Fruit fly (Drosophila melanogaster) whole organism, embryonic: ENCODE results near the gene Cyp309a1.

Source experiments
- CG10209 ChIP-seq: fragments of 200-800 bp; sonication (Bioruptor generic); optimal IDR thresholded peaks from 3 replicates; lab custom pipeline; 2017; ENCODE audit warnings: missing biosample characterization, mild to moderate bottlenecking, missing genetic modification characterization, missing genetic modification reagents
- CG10366 ChIP-seq: fragments of 200-800 bp; sonication (Bioruptor generic); IDR thresholded peaks from 2 replicates; pipeline ENCODE4 v1.3.6; 2022; ENCODE audit warnings: missing biosample characterization, missing genetic modification characterization
- CG12236 ChIP-seq: fragments of 200-800 bp; sonication (Bioruptor generic); optimal IDR thresholded peaks from 2 replicates; lab custom pipeline; 2016; ENCODE audit warnings: missing biosample characterization, missing genetic modification characterization
- CG14965 ChIP-seq: fragments of 200-800 bp; sonication (Bioruptor generic); optimal IDR thresholded peaks from 2 replicates; lab custom pipeline; 2016; ENCODE audit warnings: missing biosample characterization, missing genetic modification characterization, borderline replicate concordance
- CG15073 ChIP-seq: fragments of 200-800 bp; sonication (Bioruptor generic); optimal IDR thresholded peaks from 2 replicates; lab custom pipeline; 2016; ENCODE audit warnings: missing biosample characterization, missing genetic modification characterization
- CG1529 ChIP-seq: fragments of 200-800 bp; sonication (Bioruptor generic); optimal IDR thresholded peaks from 3 replicates; lab custom pipeline; 2018; ENCODE audit warnings: missing biosample characterization, missing genetic modification characterization
- CG16779 ChIP-seq: fragments of 200-800 bp; sonication (Bioruptor generic); IDR thresholded peaks from 2 replicates; pipeline ENCODE4 v1.3.6; 2022; ENCODE audit warnings: missing biosample characterization, missing genetic modification characterization
- CG16815 ChIP-seq: fragments of 200-800 bp; sonication (Bioruptor generic); optimal IDR thresholded peaks from 3 replicates; lab custom pipeline; 2017; ENCODE audit warnings: missing biosample characterization, mild to moderate bottlenecking, missing genetic modification characterization
- CG17359 ChIP-seq: fragments of 200-800 bp; sonication (Bioruptor generic); optimal IDR thresholded peaks from 3 replicates; lab custom pipeline; 2018; ENCODE audit warnings: missing biosample characterization, mild to moderate bottlenecking, missing genetic modification characterization, moderate library complexity
- CG18011 ChIP-seq: fragments of 200-800 bp; sonication (Bioruptor generic); optimal IDR thresholded peaks from 2 replicates; lab custom pipeline; 2017; ENCODE audit warnings: missing biosample characterization, missing genetic modification characterization, mild to moderate bottlenecking, moderate library complexity, missing genotype
- CG2202 ChIP-seq: fragments of 200-800 bp; sonication (Bioruptor generic); optimal IDR thresholded peaks from 2 replicates; lab custom pipeline; 2018; ENCODE audit warnings: missing biosample characterization, mild to moderate bottlenecking, missing genetic modification characterization
- CG2875 ChIP-seq: fragments of 200-800 bp; sonication (Bioruptor generic); optimal IDR thresholded peaks from 2 replicates; lab custom pipeline; 2017; ENCODE audit warnings: missing biosample characterization, mild to moderate bottlenecking, missing genetic modification characterization, missing genetic modification reagents
- CG31224 ChIP-seq: fragments of 200-800 bp; sonication (Bioruptor generic); IDR thresholded peaks from 2 replicates; pipeline ENCODE4 v1.3.6; 2022; ENCODE audit warnings: missing biosample characterization, missing genetic modification characterization
- CG42726 ChIP-seq: fragments of 200-800 bp; sonication (Bioruptor generic); IDR thresholded peaks from 2 replicates; pipeline ENCODE4 v1.3.6; 2022; ENCODE audit warnings: missing biosample characterization, missing genetic modification characterization; ENCODE audit not compliant: partially characterized antibody
- CG43689 ChIP-seq: fragments of 200-800 bp; sonication (Bioruptor generic); IDR thresholded peaks from 2 replicates; pipeline ENCODE4 v1.3.6; 2022; ENCODE audit warnings: missing biosample characterization, missing genetic modification characterization
- CG4854 ChIP-seq: fragments of 200-800 bp; sonication (Bioruptor generic); optimal IDR thresholded peaks from 2 replicates; lab custom pipeline; 2016; ENCODE audit warnings: missing biosample characterization, missing genetic modification characterization, inconsistent platforms
- CG5245 ChIP-seq: fragments of 200-800 bp; sonication (Bioruptor generic); optimal IDR thresholded peaks from 3 replicates; lab custom pipeline; 2016; ENCODE audit warnings: missing biosample characterization, missing genetic modification characterization
- CG7271 ChIP-seq: fragments of 200-800 bp; sonication (Bioruptor generic); optimal IDR thresholded peaks from 2 replicates; lab custom pipeline; 2018; ENCODE audit warnings: missing biosample characterization, mild to moderate bottlenecking, missing genetic modification characterization, moderate library complexity
- CG8478 ChIP-seq: fragments of >200 bp; optimal IDR thresholded peaks from 2 replicates; lab custom pipeline; 2018
- CG8924 ChIP-seq: fragments of 200-800 bp; optimal IDR thresholded peaks from 3 replicates; lab custom pipeline; 2019; ENCODE audit warnings: missing biosample characterization, mild to moderate bottlenecking, missing genetic modification characterization, moderate library complexity
- CG8944 ChIP-seq: fragments of 200-800 bp; sonication (Bioruptor generic); optimal IDR thresholded peaks from 3 replicates; lab custom pipeline; 2016; ENCODE audit warnings: missing biosample characterization, missing genetic modification characterization
- Dek ChIP-seq: fragments of 200-800 bp; sonication (Bioruptor generic); optimal IDR thresholded peaks from 3 replicates; lab custom pipeline; 2019; ENCODE audit warnings: missing biosample characterization, mild to moderate bottlenecking, missing genetic modification characterization, moderate library complexity
- Med ChIP-seq: fragments of 200-800 bp; sonication (Bioruptor generic); peaks from one replicate; lab custom pipeline; 2016; ENCODE audit warnings: missing biosample characterization, missing genetic modification characterization, mild to moderate bottlenecking, inconsistent platforms, moderate library complexity
- Oli ChIP-seq: fragments of 200-800 bp; sonication (Bioruptor generic); optimal IDR thresholded peaks from 2 replicates; lab custom pipeline; 2018; ENCODE audit warnings: missing biosample characterization, mild to moderate bottlenecking, missing genetic modification characterization, moderate library complexity
- Poxn ChIP-seq: fragments of 200-800 bp; sonication (Bioruptor generic); IDR thresholded peaks from 2 replicates; pipeline ENCODE4 v1.3.6; 2022; ENCODE audit warnings: missing biosample characterization, missing genetic modification characterization
- Sin3A ChIP-seq: fragments of >200 bp; optimal IDR thresholded peaks from 2 replicates; lab custom pipeline; 2018
- btn ChIP-seq: fragments of 200-800 bp; sonication (Bioruptor generic); optimal IDR thresholded peaks from 2 replicates; lab custom pipeline; 2016; ENCODE audit warnings: missing biosample characterization, missing genetic modification characterization
- cas ChIP-seq: fragments of 200-800 bp; sonication (Bioruptor generic); IDR thresholded peaks from 2 replicates; pipeline ENCODE4 v1.3.6; 2022; ENCODE audit warnings: missing biosample characterization, missing genetic modification characterization
- chm ChIP-seq: fragments of 200-800 bp; sonication (Bioruptor generic); IDR thresholded peaks from 2 replicates; pipeline ENCODE4 v1.3.6; 2022; ENCODE audit warnings: missing biosample characterization, missing genetic modification characterization
- dmrt11E ChIP-seq: fragments of 200-800 bp; sonication (Bioruptor generic); optimal IDR thresholded peaks from 3 replicates; lab custom pipeline; 2018; ENCODE audit warnings: missing biosample characterization, mild to moderate bottlenecking, missing genetic modification characterization, moderate library complexity
- eyg ChIP-seq: fragments of 200-800 bp; sonication (Bioruptor generic); optimal IDR thresholded peaks from 3 replicates; lab custom pipeline; 2016; ENCODE audit warnings: missing biosample characterization, missing genetic modification characterization
- gt ChIP-seq: fragments of 200-800 bp; sonication (Bioruptor generic); IDR thresholded peaks from 2 replicates; pipeline ENCODE4 v1.3.6; 2022; ENCODE audit warnings: missing biosample characterization, missing genetic modification characterization
- hbn ChIP-seq: fragments of 200-800 bp; sonication (Bioruptor generic); IDR thresholded peaks from 2 replicates; pipeline ENCODE4 v1.3.6; 2022; ENCODE audit warnings: missing biosample characterization, missing genetic modification characterization; ENCODE audit not compliant: partially characterized antibody
- hkb ChIP-seq, 2 experiments: fragments of 200-800 bp in 1 of 2; fragments of >200 bp in 1 of 2; sonication (Bioruptor generic) in 1 of 2; IDR thresholded peaks in 1 of 2; optimal IDR thresholded peaks in 1 of 2; 2 replicates each; pipeline versions ENCODE4 v1.3.6 to Lab custom; 2017 to 2022; ENCODE audit warnings: missing biosample characterization in 1 of 2, missing genetic modification characterization in 1 of 2
- ind ChIP-seq: fragments of 200-800 bp; sonication (Bioruptor generic); optimal IDR thresholded peaks from 3 replicates; lab custom pipeline; 2016; ENCODE audit warnings: missing biosample characterization, missing genetic modification characterization
- jing ChIP-seq: fragments of 200-800 bp; sonication (Bioruptor generic); optimal IDR thresholded peaks from 2 replicates; lab custom pipeline; 2018; ENCODE audit warnings: missing biosample characterization, mild to moderate bottlenecking, missing genetic modification characterization
- jumu ChIP-seq: fragments of 200-800 bp; sonication (Bioruptor generic); optimal IDR thresholded peaks from 3 replicates; lab custom pipeline; 2016; ENCODE audit warnings: missing biosample characterization, missing genetic modification characterization
- peb ChIP-seq: fragments of 200-800 bp; sonication (Bioruptor generic); IDR thresholded peaks from 2 replicates; pipeline ENCODE4 v1.3.6; 2022; ENCODE audit warnings: missing biosample characterization, missing genetic modification characterization
- row ChIP-seq: fragments of 200-800 bp; sonication (Bioruptor generic); IDR thresholded peaks from 3 replicates; pipeline ENCODE4 v1.3.6; 2022; ENCODE audit warnings: missing biosample characterization, missing genetic modification characterization
- slbo ChIP-seq: fragments of 200-800 bp; sonication (Bioruptor generic); IDR thresholded peaks from 2 replicates; pipeline ENCODE4 v1.3.6; 2022; ENCODE audit warnings: missing biosample characterization, missing genetic modification characterization
- sna ChIP-seq: fragments of 200-800 bp; sonication (Bioruptor generic); IDR thresholded peaks from 2 replicates; pipeline ENCODE4 v1.3.6; 2022; ENCODE audit warnings: missing biosample characterization, missing genetic modification characterization; ENCODE audit not compliant: partially characterized antibody
- sqz ChIP-seq: fragments of 200-800 bp; sonication (Bioruptor generic); optimal IDR thresholded peaks from 3 replicates; lab custom pipeline; 2018; ENCODE audit warnings: missing biosample characterization, mild to moderate bottlenecking, missing genetic modification characterization
- stwl ChIP-seq: fragments of 200-800 bp; sonication (Bioruptor generic); optimal IDR thresholded peaks from 3 replicates; lab custom pipeline; 2018; ENCODE audit warnings: missing biosample characterization, mild to moderate bottlenecking, missing genetic modification characterization, moderate library complexity
- tll ChIP-seq, 2 experiments: fragments of 200-800 bp in 1 of 2; fragments of >200 bp in 1 of 2; sonication (Bioruptor generic) in 1 of 2; optimal IDR thresholded peaks; 2 replicates each; lab custom pipeline; 2017 to 2019; ENCODE audit warnings: missing biosample characterization in 2 of 2, missing genetic modification characterization in 2 of 2, mild to moderate bottlenecking in 1 of 2, moderate library complexity in 1 of 2
- tna ChIP-seq: fragments of 200-800 bp; sonication (Bioruptor generic); IDR thresholded peaks from 2 replicates; pipeline ENCODE4 v1.3.6; 2022; ENCODE audit warnings: missing biosample characterization, missing genetic modification characterization; ENCODE audit not compliant: partially characterized antibody
- trem ChIP-seq: fragments of 200-800 bp; optimal IDR thresholded peaks from 3 replicates; lab custom pipeline; 2019; ENCODE audit warnings: missing biosample characterization, mild to moderate bottlenecking, missing genetic modification characterization, moderate library complexity
- tup ChIP-seq: fragments of 200-800 bp; sonication (Bioruptor generic); optimal IDR thresholded peaks from 2 replicates; lab custom pipeline; 2016; ENCODE audit warnings: missing biosample characterization, mild to moderate bottlenecking, missing genetic modification characterization, moderate library complexity
- tx ChIP-seq: fragments of 200-800 bp; sonication (Bioruptor generic); optimal IDR thresholded peaks from 2 replicates; lab custom pipeline; 2016; ENCODE audit warnings: missing biosample characterization, missing genetic modification characterization
- unc-4 ChIP-seq: fragments of 200-800 bp; sonication (Bioruptor generic); IDR thresholded peaks from 2 replicates; pipeline ENCODE4 v1.3.6; 2022; ENCODE audit warnings: missing biosample characterization, missing genetic modification characterization; ENCODE audit not compliant: partially characterized antibody
- vnd ChIP-seq: fragments of 200-800 bp; sonication (Bioruptor generic); IDR thresholded peaks from 3 replicates; pipeline ENCODE4 v1.3.6; 2022; ENCODE audit warnings: missing biosample characterization, missing genetic modification characterization; ENCODE audit not compliant: partially characterized antibody
- yki ChIP-seq: fragments of >200 bp; optimal IDR thresholded peaks from 3 replicates; lab custom pipeline; 2018

Cyp309a1 gene

DNA sequence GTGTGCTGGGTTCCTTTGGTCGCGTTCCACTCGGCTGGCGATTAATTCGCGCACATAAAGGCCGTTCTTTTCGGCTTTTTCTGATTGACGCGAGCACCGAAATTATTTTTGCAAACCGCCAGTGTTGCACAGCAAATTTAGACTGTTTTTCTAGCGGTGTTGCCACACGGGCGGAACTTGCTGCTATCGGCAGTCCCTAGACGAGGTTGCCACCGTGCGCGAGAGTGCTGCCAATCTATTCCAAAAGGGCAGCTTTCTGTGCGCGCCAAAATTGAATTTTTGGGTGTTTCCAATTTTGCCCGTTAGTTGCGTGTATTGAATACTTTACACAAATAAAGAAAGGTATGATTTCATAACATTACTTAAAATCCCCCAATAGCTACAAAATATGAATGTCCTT is 20.7 kb upstream of the Cyp309a1 start, which contains the start of gene Drp1 (continued):
- TF ChIP-seq eyg (no peak), CG42726 (GFP tag; lab: Robert Waterston, UW) (peak; percentile 92), tll (GFP tag; optimal IDR thresholded peaks at IDR 0.05; lab: Kevin White, UChicago) (no peak), CG5245 (GFP tag; lab: Kevin White, UChicago) (peak; percentile 14), CG8944 (peak; percentile 62), chm (peak; percentile 61; the same call in 1 of the 2 replicates), CG16779 (GFP tag; lab: Robert Waterston, UW) (no peak), trem (tag; lab: Kevin White, UChicago) (peak; percentile 99), CG2202 (tag; lab: Kevin White, UChicago) (no peak), sqz (GFP tag; lab: Kevin White, UChicago) (no peak), peb (GFP tag; lab: Robert Waterston, UW) (no peak), hkb (optimal IDR thresholded peaks at IDR 0.05; lab: Kevin White, UChicago) (peak; percentile 80), hkb (GFP tag; IDR thresholded peaks at IDR 0.05; lab: Robert Waterston, UW) (peak; percentile 31; the same call in 1 of the 2 replicates), tup (no peak), CG31224 (no peak), Poxn (GFP tag; lab: Robert Waterston, UW) (no peak), slbo (peak; percentile 78), CG43689 (GFP tag; lab: Robert Waterston, UW) (no peak), Sin3A (lab: Kevin White, UChicago) (peak; percentile 59), CG16815 (GFP tag; lab: Kevin White, UChicago) (no peak), hbn (GFP tag; lab: Robert Waterston, UW) (peak; percentile 67), vnd (GFP tag; lab: Robert Waterston, UW) (peak; percentile 56), gt (GFP tag; lab: Robert Waterston, UW) (0 out of 2 replicates have a peak, but pooled peaks have one; percentile 24), Dek (tag; lab: Kevin White, UChicago) (no peak), CG4854 (no peak), CG17359 (tag; lab: Kevin White, UChicago) (peak; percentile 24), ind (GFP tag; lab: Kevin White, UChicago) (peak; percentile 43), cas (GFP tag; lab: Robert Waterston, UW) (peak; percentile 35; the same call in 1 of the 2 replicates), sna (GFP tag; lab: Robert Waterston, UW) (peak; percentile 56; the same call in 1 of the 2 replicates), tna (peak; percentile 58; the same call in 1 of the 2 replicates), Med (GFP tag; lab: Kevin White, UChicago) (peak; percentile 96), tx (peak; percentile 14), CG18011 (GFP tag; lab: Kevin White, UChicago) (peak; percentile 18), jumu (GFP tag; lab: Kevin White, UChicago) (peak; percentile 75), CG15073 (GFP tag; lab: Kevin White, UChicago) (no peak), CG14965 (no peak), CG1529 (GFP tag; lab: Kevin White, UChicago) (no peak), jing (GFP tag; lab: Kevin White, UChicago) (no peak), unc-4 (GFP tag; lab: Robert Waterston, UW) (peak; percentile 73), yki (lab: Kevin White, UChicago) (no peak), CG2875 (GFP tag; lab: Kevin White, UChicago) (no peak), CG12236 (GFP tag; lab: Kevin White, UChicago) (no peak), row (peak; percentile 37; the same call in 2 of the 3 replicates), Oli (tag; lab: Kevin White, UChicago) (no peak), CG7271 (tag; lab: Kevin White, UChicago) (no peak), CG10366 (GFP tag; lab: Robert Waterston, UW) (no peak), CG8924 (tag; lab: Kevin White, UChicago) (no peak), btn (GFP tag; lab: Kevin White, UChicago) (no peak), dmrt11E (tag; lab: Kevin White, UChicago) (peak; percentile 23), CG10209 (GFP tag; lab: Kevin White, UChicago) (peak; percentile 31), CG8478 (lab: Kevin White, UChicago) (no peak), stwl (tag; lab: Kevin White, UChicago) (peak; percentile 99)
